Worm (Caenorhabditis elegans) whole organism, early embryonic: ENCODE measurements around the gene hst-1.

Source experiments
- B0310.2 ChIP-seq: sonication (generic microtip); optimal IDR thresholded peaks from 2 replicates; lab custom pipeline; 2016; ENCODE audit warnings: mild to moderate bottlenecking, missing genetic modification characterization, missing compliant biosample characterization
- F13C5.2 ChIP-seq: sonication (generic microtip); optimal IDR thresholded peaks from 2 replicates; lab custom pipeline; 2017; ENCODE audit warnings: mild to moderate bottlenecking, missing genetic modification characterization, inconsistent platforms, missing compliant biosample characterization
- aly-1 ChIP-seq: sonication (generic microtip); optimal IDR thresholded peaks from 2 replicates; lab custom pipeline; 2016; ENCODE audit warnings: missing genetic modification characterization, missing compliant biosample characterization
- ama-1 ChIP-seq: fragments of 150-350 bp; optimal IDR thresholded peaks from 2 replicates; lab custom pipeline; 2014
- ceh-13 ChIP-seq: fragments of 200-800 bp; sonication (Bioruptor generic); optimal IDR thresholded peaks from 2 replicates; lab custom pipeline; 2018; ENCODE audit warnings: mild to moderate bottlenecking, missing genetic modification characterization, missing compliant biosample characterization
- ceh-36 ChIP-seq: sonication (generic microtip); optimal IDR thresholded peaks from 2 replicates; lab custom pipeline; 2016; ENCODE audit warnings: missing genetic modification characterization, inconsistent platforms, missing compliant biosample characterization
- ets-7 ChIP-seq: sonication (generic microtip); optimal IDR thresholded peaks from 2 replicates; lab custom pipeline; 2016; ENCODE audit warnings: missing genotype, missing genetic modification characterization, missing compliant biosample characterization
- flt-1 ChIP-seq: fragments of 200-800 bp; sonication (Bioruptor generic); IDR thresholded peaks from 2 replicates; pipeline ENCODE4 v1.3.6; 2022; ENCODE audit warnings: missing genetic modification characterization, missing compliant biosample characterization
- hmbx-1 ChIP-seq: sonication (generic microtip); optimal IDR thresholded peaks from 2 replicates; lab custom pipeline; 2016; ENCODE audit warnings: mild to moderate bottlenecking, missing genetic modification characterization, missing compliant biosample characterization
- hmg-4 ChIP-seq: fragments of 200-800 bp; sonication (Bioruptor generic); optimal IDR thresholded peaks from 2 replicates; lab custom pipeline; 2018; ENCODE audit warnings: mild to moderate bottlenecking, missing genetic modification characterization, missing compliant biosample characterization
- hnd-1 ChIP-seq: sonication (generic microtip); optimal IDR thresholded peaks from 2 replicates; lab custom pipeline; 2016; ENCODE audit warnings: missing genetic modification characterization, missing compliant biosample characterization
- pes-1 ChIP-seq: fragments of 200-800 bp; sonication (Bioruptor generic); IDR thresholded peaks from 2 replicates; pipeline ENCODE4 v1.3.6; 2022; ENCODE audit warnings: missing genetic modification reagents, missing genetic modification characterization, missing compliant biosample characterization
- scrt-1 ChIP-seq: fragments of 200-800 bp; sonication (Bioruptor generic); IDR thresholded peaks from 2 replicates; pipeline ENCODE4 v1.3.6; 2022; ENCODE audit warnings: missing genetic modification characterization, missing compliant biosample characterization
- sea-1 ChIP-seq: fragments of 200-800 bp; sonication (Bioruptor generic); conservative IDR thresholded peaks from 2 replicates; pipeline ENCODE4 v1.3.6; 2022; ENCODE audit warnings: missing genetic modification characterization, missing compliant biosample characterization
- tbx-11 ChIP-seq: fragments of 200-800 bp; sonication (Bioruptor generic); IDR thresholded peaks from 2 replicates; pipeline ENCODE4 v1.3.6; 2022; ENCODE audit warnings: missing genetic modification characterization, missing compliant biosample characterization
- tbx-37 ChIP-seq: fragments of 200-800 bp; sonication (Bioruptor generic); conservative IDR thresholded peaks from 2 replicates; pipeline ENCODE4 v1.3.6; 2022; ENCODE audit warnings: missing genetic modification reagents, missing genetic modification characterization, missing compliant biosample characterization
- tra-4 ChIP-seq: sonication (generic microtip); optimal IDR thresholded peaks from 2 replicates; lab custom pipeline; 2017; ENCODE audit warnings: missing genetic modification characterization, missing compliant biosample characterization

Gene hst-1

ce11 chrIV:8673733-8674375 lies 17.5 kb downstream of the hst-1 start:
- TF ChIP-seq tbx-37 (no peak), pes-1 (GFP tag; lab: Robert Waterston, UW) (no peak), scrt-1 (GFP tag; lab: Robert Waterston, UW) (no peak), tbx-11 (GFP tag; lab: Robert Waterston, UW) (no peak), ceh-13 (GFP tag; lab: Kevin White, UChicago) (no peak), ceh-36 (tag; lab: Kevin White, UChicago) (no peak), ama-1 (lab: Kevin White, UChicago) (no peak), tra-4 (tag; lab: Kevin White, UChicago) (no peak), hmg-4 (GFP tag; lab: Kevin White, UChicago) (no peak), ets-7 (tag; lab: Kevin White, UChicago) (no peak), hnd-1 (tag; lab: Kevin White, UChicago) (no peak), hmbx-1 (tag; lab: Kevin White, UChicago) (no peak), B0310.2 (tag; lab: Kevin White, UChicago) (no peak), aly-1 (no peak)

DNA sequence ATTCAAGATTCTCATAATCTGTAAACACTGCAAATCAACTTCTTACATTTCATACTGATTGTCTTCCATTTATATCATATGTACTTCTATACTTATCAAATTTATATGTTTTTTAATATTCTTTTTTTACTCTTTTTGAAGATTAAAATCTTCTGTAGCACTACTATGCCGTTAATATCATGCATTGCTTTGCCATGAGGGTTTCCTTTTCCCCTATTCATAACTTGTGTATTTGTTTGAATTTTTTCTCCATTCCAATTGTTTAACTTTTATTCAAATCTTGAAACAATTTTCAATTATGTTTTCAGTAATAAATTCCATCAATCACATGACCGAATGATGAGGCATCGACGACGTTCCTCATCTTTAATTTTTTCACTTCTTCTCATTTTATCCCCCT lies 22.7 kb downstream of the hst-1 start, which contains the start of gene cdh-5:
TSS of gene cdh-5 (plus strand) at position 301 of the 400 bp plus-strand sequence.
- no peak for TF ChIP-seq pes-1 (GFP tag; lab: Robert Waterston, UW)
- TF ChIP-seq tra-4 (tag; lab: Kevin White, UChicago) = no peak
- TF ChIP-seq ceh-13 (GFP tag; lab: Kevin White, UChicago) = no peak
- TF ChIP-seq F13C5.2 (tag; lab: Kevin White, UChicago) = no peak
- TF ChIP-seq hmbx-1 (tag; lab: Kevin White, UChicago) = no peak
- TF ChIP-seq ets-7 (tag; lab: Kevin White, UChicago) = no peak
- no peak for TF ChIP-seq aly-1
- TF ChIP-seq flt-1 = no peak
- no peak for TF ChIP-seq ceh-36 (tag; lab: Kevin White, UChicago)
- TF ChIP-seq tbx-37 = no peak
- no peak for TF ChIP-seq tbx-11 (GFP tag; lab: Robert Waterston, UW)
- TF ChIP-seq hnd-1 (tag; lab: Kevin White, UChicago) = no peak
- no peak for TF ChIP-seq B0310.2 (tag; lab: Kevin White, UChicago)
- no peak for TF ChIP-seq ama-1 (lab: Kevin White, UChicago)
- no peak for TF ChIP-seq hmg-4 (GFP tag; lab: Kevin White, UChicago)
- TF ChIP-seq scrt-1 (GFP tag; lab: Robert Waterston, UW) = no peak
- TF ChIP-seq sea-1 (GFP tag; lab: Robert Waterston, UW) = no peak

- no peak for TF ChIP-seq flt-1
- no peak for TF ChIP-seq pes-1 (GFP tag; lab: Robert Waterston, UW)
- no peak for TF ChIP-seq ceh-36 (tag; lab: Kevin White, UChicago)
- TF ChIP-seq ceh-13 (GFP tag; lab: Kevin White, UChicago) = no peak
- no peak for TF ChIP-seq F13C5.2 (tag; lab: Kevin White, UChicago)
- TF ChIP-seq tbx-11 (GFP tag; lab: Robert Waterston, UW) = no peak
- no peak for TF ChIP-seq ama-1 (lab: Kevin White, UChicago)
These were observed 25.5 kb downstream of the hst-1 start for ce11 chrIV:8665778-8666177.

- TF ChIP-seq tbx-37 (no peak), ama-1 (lab: Kevin White, UChicago) (no peak), scrt-1 (GFP tag; lab: Robert Waterston, UW) (no peak), sea-1 (GFP tag; lab: Robert Waterston, UW) (no peak), hmg-4 (GFP tag; lab: Kevin White, UChicago) (no peak), hmbx-1 (tag; lab: Kevin White, UChicago) (no peak), ceh-36 (tag; lab: Kevin White, UChicago) (no peak), aly-1 (no peak)
These were observed 33.2 kb downstream of the hst-1 start, which contains the start of gene C49C8.6 for ce11 chrIV:8658122-8658521. Gene C49C8.6 (minus strand): TSS chrIV:8658222.

DNA sequence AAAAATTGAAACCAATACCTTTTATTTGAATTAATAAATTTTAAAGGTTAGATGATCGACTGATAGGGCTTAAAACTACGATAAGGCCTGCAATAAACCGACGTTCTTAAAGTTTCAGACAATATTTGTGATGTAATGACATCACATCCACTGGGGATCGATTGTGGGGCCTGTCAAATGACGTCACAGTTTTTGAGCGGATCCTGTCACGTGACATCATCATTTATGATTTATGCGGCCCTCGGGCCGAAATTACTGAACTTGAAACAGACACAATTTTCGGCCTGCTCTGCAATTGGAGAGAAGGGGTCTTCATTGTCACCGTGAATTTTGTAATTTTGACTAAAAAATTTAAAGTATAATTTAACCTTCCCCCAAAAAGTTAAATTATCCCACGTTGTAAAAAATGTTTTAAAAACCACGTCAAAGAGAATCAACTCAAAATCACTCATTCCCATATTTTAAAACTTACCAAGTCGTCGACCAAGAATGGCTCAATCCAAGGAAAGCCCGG lies 37.1 kb downstream of the hst-1 start, which contains the start of gene C49C8.1:
TSS of gene C49C8.1 (plus strand) at position 464 of the 514 bp plus-strand sequence.
- no peak for TF ChIP-seq scrt-1 (GFP tag; lab: Robert Waterston, UW)
- TF ChIP-seq B0310.2 (tag; lab: Kevin White, UChicago) = no peak
- TF ChIP-seq hmg-4 (GFP tag; lab: Kevin White, UChicago) = no peak
- no peak for TF ChIP-seq hmbx-1 (tag; lab: Kevin White, UChicago)
- TF ChIP-seq pes-1 (GFP tag; lab: Robert Waterston, UW) = no peak
- no peak for TF ChIP-seq ets-7 (tag; lab: Kevin White, UChicago)
- TF ChIP-seq tbx-37 = no peak
- TF ChIP-seq F13C5.2 (tag; lab: Kevin White, UChicago) = no peak
- no peak for TF ChIP-seq ama-1 (lab: Kevin White, UChicago)
- TF ChIP-seq sea-1 (GFP tag; lab: Robert Waterston, UW) = no peak

- no peak for TF ChIP-seq F13C5.2 (tag; lab: Kevin White, UChicago)
- no peak for TF ChIP-seq ets-7 (tag; lab: Kevin White, UChicago)
- TF ChIP-seq hmg-4 (GFP tag; lab: Kevin White, UChicago) = no peak
- no peak for TF ChIP-seq B0310.2 (tag; lab: Kevin White, UChicago)
- no peak for TF ChIP-seq tbx-11 (GFP tag; lab: Robert Waterston, UW)
- TF ChIP-seq pes-1 (GFP tag; lab: Robert Waterston, UW) = no peak
- no peak for TF ChIP-seq tbx-37
- no peak for TF ChIP-seq hnd-1 (tag; lab: Kevin White, UChicago)
- no peak for TF ChIP-seq aly-1
- TF ChIP-seq scrt-1 (GFP tag; lab: Robert Waterston, UW) = no peak
- no peak for TF ChIP-seq ceh-36 (tag; lab: Kevin White, UChicago)
- no peak for TF ChIP-seq hmbx-1 (tag; lab: Kevin White, UChicago)
- no peak for TF ChIP-seq ama-1 (lab: Kevin White, UChicago)
- TF ChIP-seq ceh-13 (GFP tag; lab: Kevin White, UChicago) = no peak
- no peak for TF ChIP-seq tra-4 (tag; lab: Kevin White, UChicago)
- TF ChIP-seq flt-1 = no peak
- TF ChIP-seq sea-1 (GFP tag; lab: Robert Waterston, UW) = no peak
These were observed 37.7 kb downstream of the hst-1 start, which contains the start of gene C49C8.5 for ce11 chrIV:8653592-8653991. Gene C49C8.5 (minus strand): TSS chrIV:8653664.
